Worm (Caenorhabditis elegans) whole organism, late embryonic: ENCODE measurements around the gene F07E5.9.

Experiments used
- K02D7.2 ChIP-seq: sonication (generic microtip); optimal IDR thresholded peaks from 2 replicates; lab custom pipeline; 2017; ENCODE audit warnings: mild to moderate bottlenecking, missing genetic modification characterization, missing compliant biosample characterization
- K09A11.1 ChIP-seq: sonication (generic microtip); optimal IDR thresholded peaks from 2 replicates; lab custom pipeline; 2017; ENCODE audit warnings: antibody characterized with exemption, mild to moderate bottlenecking, missing genetic modification characterization, missing compliant biosample characterization; ENCODE audit not compliant: insufficient read depth
- ceh-30 ChIP-seq: fragments of 150-350 bp; optimal IDR thresholded peaks from 2 replicates; lab custom pipeline; 2014; ENCODE audit warnings: missing biosample characterization, missing genetic modification characterization
- ceh-45 ChIP-seq: fragments of 200-800 bp; sonication (Bioruptor generic); IDR thresholded peaks from 2 replicates; pipeline ENCODE4 v1.3.6; 2022; ENCODE audit warnings: missing genetic modification reagents, missing genetic modification characterization, missing compliant biosample characterization
- ets-4 ChIP-seq: sonication (generic microtip); optimal IDR thresholded peaks from 2 replicates; lab custom pipeline; 2016; ENCODE audit warnings: missing genetic modification characterization, missing compliant biosample characterization
- hlh-30 ChIP-seq: sonication (generic microtip); optimal IDR thresholded peaks from 2 replicates; lab custom pipeline; 2017; ENCODE audit warnings: antibody characterized with exemption, missing genetic modification characterization, missing compliant biosample characterization; ENCODE audit not compliant: insufficient read depth
- nfya-1 ChIP-seq: sonication (generic microtip); optimal IDR thresholded peaks from 2 replicates; lab custom pipeline; 2017; ENCODE audit warnings: missing genetic modification characterization, mild to moderate bottlenecking, missing compliant biosample characterization, antibody characterized with exemption, moderate library complexity
- nhr-11 ChIP-seq: fragments of 150-350 bp; optimal IDR thresholded peaks from 2 replicates; lab custom pipeline; 2014; ENCODE audit warnings: missing biosample characterization, missing genetic modification characterization
- pha-4 ChIP-seq: fragments of 150-350 bp; optimal IDR thresholded peaks from 2 replicates; lab custom pipeline; 2018; ENCODE audit warnings: missing biosample characterization, missing genetic modification reagents, missing genetic modification characterization
- ref-2 ChIP-seq: sonication (generic microtip); optimal IDR thresholded peaks from 2 replicates; lab custom pipeline; 2016; ENCODE audit warnings: missing genetic modification characterization, missing compliant biosample characterization

ce11 chrII:2109943-2110342 is 29.6 kb upstream of the F07E5.9 start, which contains the start of gene R52.5:
- no peak for TF ChIP-seq ceh-45 (GFP tag; lab: Robert Waterston, UW)
- no peak for TF ChIP-seq hlh-30 (tag; lab: Kevin White, UChicago)
- TF ChIP-seq nfya-1 (tag; lab: Kevin White, UChicago) = no peak
- no peak for TF ChIP-seq ceh-30 (tag; lab: Kevin White, UChicago)
- no peak for TF ChIP-seq pha-4 (tag; lab: Kevin White, UChicago)
- no peak for TF ChIP-seq ets-4 (tag; lab: Kevin White, UChicago)
- no peak for TF ChIP-seq K02D7.2 (tag; lab: Kevin White, UChicago)
- TF ChIP-seq K09A11.1 (tag; lab: Kevin White, UChicago) = no peak
- no peak for TF ChIP-seq ref-2 (tag; lab: Kevin White, UChicago)
- TF ChIP-seq nhr-11 (tag; lab: Kevin White, UChicago) = no peak
